Fruit fly (Drosophila melanogaster) Kc167 (cell line): ENCODE measurements around the gene CG10347.

ENCODE experiments used
- Myc ChIP-seq: fragments of >200 bp; optimal IDR thresholded peaks from 2 replicates; lab custom pipeline; 2017; ENCODE audit warnings: missing external identifiers
- Sin3A ChIP-seq: fragments of >200 bp; optimal IDR thresholded peaks from 2 replicates; lab custom pipeline; 2018; ENCODE audit warnings: missing external identifiers
- psq ChIP-seq: fragments of >200 bp; optimal IDR thresholded peaks from 2 replicates; lab custom pipeline; 2017; ENCODE audit warnings: missing external identifiers
- ttk ChIP-seq: sonication (Bioruptor generic); optimal IDR thresholded peaks from 2 replicates; lab custom pipeline; 2017; ENCODE audit warnings: missing external identifiers

DNA sequence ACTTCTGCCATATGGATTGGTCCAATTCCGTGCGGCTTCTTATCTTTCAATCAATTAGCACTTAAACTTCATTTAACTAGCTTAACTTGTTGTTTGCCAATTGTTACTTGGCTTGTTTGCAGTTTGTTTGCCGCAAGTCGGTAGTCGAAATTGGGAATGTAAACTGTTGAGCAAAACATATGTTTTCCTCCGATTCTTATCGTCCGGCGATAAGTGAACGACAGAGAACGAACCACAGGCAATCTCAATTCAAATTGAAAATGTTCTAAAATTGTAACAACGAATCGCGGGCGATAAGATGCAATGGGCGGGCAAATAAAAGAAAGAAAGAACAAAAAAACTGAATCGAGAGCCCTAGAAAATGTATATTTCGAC is 3.7 kb upstream of the CG10347 start:
- TF ChIP-seq psq (lab: Kevin White, UChicago) (no peak), Sin3A (lab: Kevin White, UChicago) (no peak), Myc (lab: Kevin White, UChicago) (no peak), ttk (lab: Kevin White, UChicago) (no peak)
